Worm (Caenorhabditis elegans) whole organism, L4 larva: Measurements from ENCODE around the gene F35C5.3.

Experiments used
- D1046.2 ChIP-seq: fragments of 200-800 bp; sonication (Bioruptor generic); IDR thresholded peaks from 2 replicates; pipeline ENCODE4 v1.3.6; 2022; ENCODE audit warnings: missing genetic modification characterization, missing compliant biosample characterization
- F44E2.7 ChIP-seq: fragments of 200-800 bp; sonication (Bioruptor generic); IDR thresholded peaks from 2 replicates; pipeline ENCODE4 v2.1.2; 2022; ENCODE audit warnings: missing genetic modification characterization, missing compliant biosample characterization
- T20F7.1 ChIP-seq: fragments of 200-800 bp; sonication (Bioruptor generic); optimal IDR thresholded peaks from 2 replicates; lab custom pipeline; 2018; ENCODE audit warnings: mild to moderate bottlenecking, missing genetic modification characterization, missing compliant biosample characterization
- Y105C5A.15 ChIP-seq: fragments of 200-800 bp; sonication (Bioruptor generic); IDR thresholded peaks from 2 replicates; pipeline ENCODE4 v1.3.6; 2022; ENCODE audit warnings: missing genetic modification characterization, missing compliant biosample characterization
- Y5F2A.4 ChIP-seq: fragments of 200-800 bp; sonication (Bioruptor generic); optimal IDR thresholded peaks from 2 replicates; lab custom pipeline; 2018; ENCODE audit warnings: mild to moderate bottlenecking, missing genetic modification characterization, missing compliant biosample characterization
- Y75B8A.6 ChIP-seq: fragments of 200-800 bp; sonication (Bioruptor generic); IDR thresholded peaks from 2 replicates; pipeline ENCODE4 v1.3.6; 2022; ENCODE audit warnings: missing genetic modification reagents, missing genetic modification characterization, missing compliant biosample characterization
- ZK337.2 ChIP-seq: fragments of 200-800 bp; sonication (Bioruptor generic); IDR thresholded peaks from 2 replicates; pipeline ENCODE4 v1.3.6; 2022; ENCODE audit warnings: missing genetic modification reagents, missing genetic modification characterization, missing compliant biosample characterization
- ZK546.5 ChIP-seq, 2 experiments: sonication (generic microtip); optimal IDR thresholded peaks; 2 replicates each; lab custom pipeline; 2017; ENCODE audit warnings: missing biosample characterization in 2 of 2, missing genetic modification characterization in 2 of 2
- aha-1 ChIP-seq: fragments of 150-350 bp; peaks from one replicate; lab custom pipeline; 2014; ENCODE audit warnings: missing biosample characterization, missing genetic modification characterization
- ama-1 ChIP-seq: fragments of 150-350 bp; optimal IDR thresholded peaks from 2 replicates; lab custom pipeline; 2014; ENCODE audit warnings: inconsistent platforms, mixed read lengths
- arid-1 ChIP-seq: fragments of 200-800 bp; sonication (Bioruptor generic); conservative IDR thresholded peaks from 2 replicates; pipeline ENCODE4 v1.3.6; 2022; ENCODE audit warnings: missing genetic modification reagents, missing genetic modification characterization, missing compliant biosample characterization
- ceh-20 ChIP-seq: fragments of 200-800 bp; sonication (Bioruptor generic); IDR thresholded peaks from 2 replicates; pipeline ENCODE4 v1.3.6; 2022; ENCODE audit warnings: missing genetic modification reagents, missing genetic modification characterization, missing compliant biosample characterization
- ceh-62 ChIP-seq: sonication (generic microtip); optimal IDR thresholded peaks from 2 replicates; lab custom pipeline; 2017; ENCODE audit warnings: missing biosample characterization, missing genetic modification characterization
- cey-2 ChIP-seq: sonication (generic microtip); optimal IDR thresholded peaks from 3 replicates; lab custom pipeline; 2017; ENCODE audit warnings: missing genetic modification characterization, mild to moderate bottlenecking, missing compliant biosample characterization, antibody characterized with exemption, borderline replicate concordance; ENCODE audit not compliant: insufficient read depth
- daf-16 ChIP-seq, 3 experiments: sonication (generic microtip); optimal IDR thresholded peaks; 2 replicates each; lab custom pipeline; 2016 to 2017; ENCODE audit warnings: missing genetic modification characterization in 3 of 3, missing genetic modification reagents in 3 of 3, mild to moderate bottlenecking in 2 of 3, missing compliant biosample characterization in 2 of 3, missing biosample characterization in 1 of 3, moderate library complexity in 1 of 3
- dmd-6 ChIP-seq: fragments of 200-800 bp; sonication (Bioruptor generic); IDR thresholded peaks from 2 replicates; pipeline ENCODE4 v1.3.6; 2022; ENCODE audit warnings: missing genetic modification reagents, missing genetic modification characterization, missing compliant biosample characterization
- dpl-1 ChIP-seq: fragments of 150-350 bp; optimal IDR thresholded peaks from 2 replicates; lab custom pipeline; 2014; ENCODE audit warnings: missing biosample characterization, missing genetic modification reagents, missing genetic modification characterization
- dve-1 ChIP-seq: sonication (generic microtip); optimal IDR thresholded peaks from 2 replicates; lab custom pipeline; 2017; ENCODE audit warnings: antibody characterized with exemption, mild to moderate bottlenecking, missing genetic modification characterization, missing compliant biosample characterization; ENCODE audit not compliant: insufficient read depth
- fos-1 ChIP-seq: fragments of 150-350 bp; optimal IDR thresholded peaks from 2 replicates; lab custom pipeline; 2014; ENCODE audit warnings: missing biosample characterization, missing genetic modification characterization
- hlh-11 ChIP-seq: fragments of 200-800 bp; sonication (Bioruptor generic); optimal IDR thresholded peaks from 2 replicates; lab custom pipeline; 2018; ENCODE audit warnings: mild to moderate bottlenecking, missing genetic modification characterization, missing compliant biosample characterization
- lin-1 ChIP-seq: fragments of 200-800 bp; sonication (Bioruptor generic); IDR thresholded peaks from 2 replicates; pipeline ENCODE4 v1.3.6; 2022; ENCODE audit warnings: missing genetic modification reagents, missing genetic modification characterization, missing compliant biosample characterization
- lin-15B ChIP-seq: fragments of 150-350 bp; sonication (generic microtip); optimal IDR thresholded peaks from 3 replicates; lab custom pipeline; 2014; ENCODE audit warnings: missing biosample characterization, missing genetic modification characterization
- lin-39 ChIP-seq: fragments of 150-350 bp; optimal IDR thresholded peaks from 2 replicates; lab custom pipeline; 2014; ENCODE audit warnings: missing biosample characterization, missing genetic modification reagents, missing genetic modification characterization
- madf-9 ChIP-seq: fragments of 200-800 bp; sonication (Bioruptor generic); conservative IDR thresholded peaks from 2 replicates; pipeline ENCODE4 v1.3.6; 2022; ENCODE audit warnings: missing genetic modification reagents, missing genetic modification characterization, missing compliant biosample characterization
- mdt-29 ChIP-seq: fragments of 200-800 bp; sonication (Bioruptor generic); IDR thresholded peaks from 2 replicates; pipeline ENCODE4 v1.3.6; 2022; ENCODE audit warnings: missing genetic modification reagents, missing genetic modification characterization, missing compliant biosample characterization
- mes-2 ChIP-seq: sonication (generic microtip); optimal IDR thresholded peaks from 2 replicates; lab custom pipeline; 2016; ENCODE audit warnings: missing genotype, mild to moderate bottlenecking, missing genetic modification characterization, missing compliant biosample characterization; ENCODE audit not compliant: poor library complexity, severe bottlenecking
- mxl-3 ChIP-seq: fragments of 200-800 bp; sonication (Bioruptor generic); optimal IDR thresholded peaks from 2 replicates; lab custom pipeline; 2018; ENCODE audit warnings: mild to moderate bottlenecking, missing genetic modification characterization, missing compliant biosample characterization
- nhr-102 ChIP-seq: sonication (generic microtip); optimal IDR thresholded peaks from 2 replicates; lab custom pipeline; 2016; ENCODE audit warnings: mild to moderate bottlenecking, missing genetic modification characterization, moderate library complexity, missing compliant biosample characterization
- nhr-237 ChIP-seq: sonication (generic microtip); optimal IDR thresholded peaks from 2 replicates; lab custom pipeline; 2017; ENCODE audit warnings: missing biosample characterization, missing genetic modification characterization
- nhr-28 ChIP-seq: fragments of 150-350 bp; optimal IDR thresholded peaks from 2 replicates; lab custom pipeline; 2014; ENCODE audit warnings: missing biosample characterization, missing genetic modification characterization
- nhr-76 ChIP-seq: fragments of 150-350 bp; optimal IDR thresholded peaks from 2 replicates; lab custom pipeline; 2014; ENCODE audit warnings: missing biosample characterization, missing genetic modification characterization
- nhr-77 ChIP-seq: fragments of 150-350 bp; optimal IDR thresholded peaks from 2 replicates; lab custom pipeline; 2014; ENCODE audit warnings: missing biosample characterization, missing genetic modification characterization
- php-3 ChIP-seq: fragments of 200-800 bp; sonication (Bioruptor generic); IDR thresholded peaks from 2 replicates; pipeline ENCODE4 v1.3.6; 2022; ENCODE audit warnings: missing genetic modification reagents, missing genetic modification characterization, missing compliant biosample characterization
- pqm-1 ChIP-seq: sonication (generic microtip); optimal IDR thresholded peaks from 2 replicates; lab custom pipeline; 2017; ENCODE audit warnings: missing biosample characterization, missing genetic modification characterization
- rbr-2 ChIP-seq: sonication (generic microtip); optimal IDR thresholded peaks from 2 replicates; lab custom pipeline; 2016; ENCODE audit warnings: missing genotype, missing genetic modification characterization, missing compliant biosample characterization
- set-16 ChIP-seq: fragments of 200-800 bp; sonication (Bioruptor generic); IDR thresholded peaks from 2 replicates; pipeline ENCODE4 v1.3.6; 2022; ENCODE audit warnings: missing genetic modification reagents, missing genetic modification characterization, missing compliant biosample characterization
- skn-1 ChIP-seq: fragments of 150-350 bp; optimal IDR thresholded peaks from 2 replicates; lab custom pipeline; 2014; ENCODE audit warnings: missing biosample characterization, missing genetic modification characterization
- tag-97 ChIP-seq: fragments of 200-800 bp; sonication (Bioruptor generic); IDR thresholded peaks from 2 replicates; pipeline ENCODE4 v1.3.6; 2022; ENCODE audit warnings: missing genetic modification characterization, missing compliant biosample characterization
- unc-62 ChIP-seq, 3 experiments: fragments of 150-350 bp in 1 of 3; sonication (generic microtip); optimal IDR thresholded peaks in 2 of 3; peaks in 1 of 3; 1 replicate in 1 of 3; 2 replicates in 2 of 3; lab custom pipeline; 2014 to 2017; ENCODE audit warnings: missing biosample characterization in 3 of 3, missing genetic modification characterization in 3 of 3, missing genetic modification reagents in 3 of 3, missing genotype in 1 of 3
- vab-7 ChIP-seq: fragments of 200-800 bp; sonication (Bioruptor generic); IDR thresholded peaks from 2 replicates; pipeline ENCODE4 v1.3.6; 2022; ENCODE audit warnings: missing genetic modification reagents, missing genetic modification characterization, missing compliant biosample characterization
- zip-11 ChIP-seq: fragments of 200-800 bp; sonication (Bioruptor generic); IDR thresholded peaks from 2 replicates; pipeline ENCODE4 v1.3.6; 2022; ENCODE audit warnings: missing genetic modification characterization, missing compliant biosample characterization
- ztf-11 ChIP-seq: fragments of 150-350 bp; optimal IDR thresholded peaks from 2 replicates; lab custom pipeline; 2014; ENCODE audit warnings: missing biosample characterization, missing genetic modification characterization

F35C5.3 gene

DNA sequence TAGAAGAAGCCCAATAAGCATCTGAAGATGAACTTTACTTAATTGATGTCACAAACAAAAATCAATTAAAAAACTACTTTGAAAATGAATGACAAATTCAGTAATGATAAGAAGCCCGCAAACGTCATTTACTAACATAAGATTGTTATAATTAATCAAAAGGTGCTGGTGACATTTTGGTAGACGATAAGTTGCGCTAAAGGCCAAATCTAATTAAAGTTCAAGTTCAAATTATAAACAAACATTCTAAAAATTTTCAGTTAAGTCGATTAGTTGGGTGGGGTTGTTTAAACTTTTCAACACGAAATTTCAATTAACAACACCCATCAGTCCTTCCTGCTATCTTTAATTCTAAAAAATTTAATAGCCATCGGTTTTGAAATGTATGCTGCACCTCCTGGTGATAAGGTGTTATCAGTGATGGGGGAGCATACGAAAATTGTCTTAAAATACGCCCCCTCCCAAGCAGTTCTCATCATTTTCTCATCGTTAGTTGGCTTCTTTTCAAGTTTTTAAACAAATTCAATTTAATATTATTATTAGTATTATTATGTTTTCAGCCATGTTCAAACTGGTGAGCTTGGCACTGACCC is 6.6 kb downstream of the F35C5.3 start, which contains the start of the genes clec-62 and clec-63:
Gene clec-62, minus strand, starts transcription at position 51 of the 593 bp plus-strand sequence.
Gene clec-63, plus strand, starts transcription at position 561 of the 593 bp plus-strand sequence.
- TF ChIP-seq arid-1 (GFP tag; lab: Robert Waterston, UW) = no peak
- no peak for TF ChIP-seq daf-16 (GFP tag; optimal IDR thresholded peaks at IDR 0.05; lab: Kevin White, UChicago)
- peak; percentile 69 for TF ChIP-seq daf-16 (tag; optimal IDR thresholded peaks at IDR 0.05; lab: Kevin White, UChicago)
- TF ChIP-seq nhr-28 (tag; lab: Kevin White, UChicago) = peak; percentile 73
- TF ChIP-seq nhr-237 (tag; lab: Kevin White, UChicago) = no peak
- peak; percentile 61 for TF ChIP-seq dmd-6 (GFP tag; lab: Robert Waterston, UW)
- TF ChIP-seq pqm-1 (tag; lab: Kevin White, UChicago) = peak; percentile 95
- peak; percentile 64 for TF ChIP-seq dve-1 (tag; lab: Kevin White, UChicago)
- peak; percentile 41 for TF ChIP-seq hlh-11 (tag; lab: Kevin White, UChicago)
- TF ChIP-seq php-3 (GFP tag; lab: Robert Waterston, UW) = peak; percentile 56
- TF ChIP-seq lin-39 (tag; lab: Kevin White, UChicago) = no peak
- TF ChIP-seq, all 104 proteins: peak for 7

DNA sequence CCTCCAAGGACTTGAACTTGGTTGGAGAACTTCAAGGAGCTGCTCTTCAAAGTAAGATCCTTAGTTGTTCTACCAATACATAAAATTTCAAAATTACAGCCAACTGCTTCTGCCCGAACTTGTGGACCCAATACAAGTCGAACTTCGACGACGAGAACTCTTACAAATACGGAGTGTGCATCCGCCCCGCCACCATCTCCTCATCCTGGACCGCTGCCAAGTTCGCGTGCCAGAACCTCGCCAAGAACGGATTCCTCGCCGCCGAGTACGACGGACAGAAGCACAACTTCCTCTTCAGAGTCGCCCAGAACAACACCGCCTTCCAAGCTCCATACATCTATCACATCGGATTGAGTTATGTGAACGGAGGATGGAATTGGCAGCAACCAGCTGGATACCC is 8.1 kb downstream of the F35C5.3 start:
- TF ChIP-seq set-16 (GFP tag; lab: Robert Waterston, UW) (peak; percentile 56), Y5F2A.4 (GFP tag; lab: Kevin White, UChicago) (no peak), ztf-11 (no peak)

DNA sequence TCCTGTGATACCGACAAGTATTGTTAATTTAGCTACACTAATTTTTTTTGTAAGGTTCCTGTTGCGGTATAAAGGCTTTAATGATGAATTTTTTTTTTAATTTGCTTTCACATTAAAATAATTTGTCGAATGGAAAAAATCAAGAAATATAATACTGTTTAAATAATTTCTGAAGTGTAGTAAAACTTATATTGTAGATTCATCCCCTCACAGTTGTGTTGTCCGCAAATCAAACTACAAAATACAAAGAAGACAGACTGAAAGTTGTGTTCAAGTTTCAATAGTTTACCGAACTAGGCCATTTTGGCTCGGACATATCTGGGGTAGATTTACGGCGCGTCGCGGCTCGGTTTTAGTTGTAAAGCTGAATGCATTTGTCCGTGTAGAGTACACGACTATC is 8.8 kb downstream of the F35C5.3 start:
- TF ChIP-seq ceh-62 = no peak
- TF ChIP-seq nhr-77 = peak; percentile 42
- TF ChIP-seq T20F7.1 (GFP tag; lab: Kevin White, UChicago) = no peak
- peak; percentile 93 for TF ChIP-seq aha-1 (tag; lab: Kevin White, UChicago)
- TF ChIP-seq mes-2 (tag; lab: Kevin White, UChicago) = peak; percentile 2
- no peak for TF ChIP-seq ZK546.5 (tag; optimal IDR thresholded peaks at IDR 0.05; lab: Kevin White, UChicago)

DNA sequence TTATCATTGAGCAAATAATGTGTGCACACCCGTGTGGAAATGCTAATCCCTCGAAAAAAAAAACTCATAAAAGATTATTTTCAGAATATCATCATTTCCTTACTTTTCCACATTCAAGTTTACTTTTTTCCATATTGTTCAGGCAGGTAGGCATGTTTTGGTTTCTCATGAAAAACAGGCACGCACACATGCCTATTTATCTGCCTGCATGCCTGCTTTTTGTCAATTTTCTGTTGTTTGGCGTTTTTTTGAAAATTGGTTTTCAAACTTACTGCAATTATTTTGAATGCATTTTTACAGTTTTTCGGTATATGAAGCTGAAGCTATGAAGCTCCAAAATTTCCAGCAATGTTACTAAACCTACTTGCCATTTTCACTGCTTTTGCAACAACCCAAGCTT is 9.4 kb downstream of the F35C5.3 start, which contains the start of gene clec-64:
Gene clec-64, plus strand, starts transcription at position 301 of the 400 bp plus-strand sequence.
- TF ChIP-seq mxl-3 (no peak), vab-7 (GFP tag; lab: Robert Waterston, UW) (no peak), lin-1 (GFP tag; lab: Robert Waterston, UW) (no peak), mes-2 (tag; lab: Kevin White, UChicago) (no peak), Y105C5A.15 (GFP tag; lab: Robert Waterston, UW) (no peak), mdt-29 (GFP tag; lab: Robert Waterston, UW) (no peak), Y75B8A.6 (no peak), tag-97 (GFP tag; lab: Robert Waterston, UW) (no peak), madf-9 (GFP tag; lab: Robert Waterston, UW) (no peak), hlh-11 (tag; lab: Kevin White, UChicago) (no peak), D1046.2 (GFP tag; lab: Robert Waterston, UW) (no peak), rbr-2 (tag; lab: Kevin White, UChicago) (no peak), dpl-1 (GFP tag; lab: Kevin White, UChicago) (no peak)
- TF ChIP-seq, all 104 proteins: peak for 0

DNA sequence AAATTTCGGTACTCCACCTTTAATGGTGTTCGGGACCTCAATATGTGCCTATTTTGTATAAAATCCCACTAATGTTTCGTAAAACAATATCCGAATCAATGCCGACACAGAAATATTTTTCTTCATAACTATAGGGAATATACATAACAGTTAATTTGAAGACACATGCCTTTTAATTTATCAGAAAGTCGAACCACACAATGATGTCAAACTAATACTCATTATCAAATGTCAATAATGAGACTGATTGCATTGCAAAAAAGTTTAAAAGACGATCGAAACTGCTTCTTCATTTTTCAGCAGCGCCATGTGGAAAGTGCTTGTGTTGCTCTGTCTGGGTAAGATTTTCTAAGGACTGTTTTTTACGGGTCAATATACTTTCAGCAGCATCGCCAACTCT is 12.5 kb downstream of the F35C5.3 start, which contains the start of gene clec-65:
Gene clec-65, plus strand, starts transcription at position 301 of the 400 bp plus-strand sequence.
- TF ChIP-seq pqm-1 (tag; lab: Kevin White, UChicago) = peak; percentile 47
- TF ChIP-seq ceh-20 = no peak
- TF ChIP-seq F44E2.7 = no peak
- TF ChIP-seq lin-15B (tag; lab: Kevin White, UChicago) = no peak
- TF ChIP-seq D1046.2 (GFP tag; lab: Robert Waterston, UW) = no peak
- TF ChIP-seq ZK337.2 (GFP tag; lab: Robert Waterston, UW) = no peak
- no peak for TF ChIP-seq nhr-102 (tag; lab: Kevin White, UChicago)
- no peak for TF ChIP-seq fos-1 (tag; lab: Kevin White, UChicago)
- no peak for TF ChIP-seq unc-62 (GFP tag; optimal IDR thresholded peaks at IDR 0.05 in 1 of 2; lab: Kevin White, UChicago)
- TF ChIP-seq unc-62 (tag; optimal IDR thresholded peaks at IDR 0.05; lab: Kevin White, UChicago) = no peak
- TF ChIP-seq cey-2 = no peak
- no peak for TF ChIP-seq Y5F2A.4 (GFP tag; lab: Kevin White, UChicago)
- no peak for TF ChIP-seq zip-11 (GFP tag; lab: Robert Waterston, UW)
- no peak for TF ChIP-seq lin-39 (tag; lab: Kevin White, UChicago)
- TF ChIP-seq skn-1 (tag; lab: Kevin White, UChicago) = no peak
- TF ChIP-seq nhr-76 (tag; lab: Kevin White, UChicago) = no peak
- no peak for TF ChIP-seq ama-1 (lab: Kevin White, UChicago)
- no peak for TF ChIP-seq ztf-11
